Worm (Caenorhabditis elegans): ENCODE results near the gene T27A1.3.

DNA sequence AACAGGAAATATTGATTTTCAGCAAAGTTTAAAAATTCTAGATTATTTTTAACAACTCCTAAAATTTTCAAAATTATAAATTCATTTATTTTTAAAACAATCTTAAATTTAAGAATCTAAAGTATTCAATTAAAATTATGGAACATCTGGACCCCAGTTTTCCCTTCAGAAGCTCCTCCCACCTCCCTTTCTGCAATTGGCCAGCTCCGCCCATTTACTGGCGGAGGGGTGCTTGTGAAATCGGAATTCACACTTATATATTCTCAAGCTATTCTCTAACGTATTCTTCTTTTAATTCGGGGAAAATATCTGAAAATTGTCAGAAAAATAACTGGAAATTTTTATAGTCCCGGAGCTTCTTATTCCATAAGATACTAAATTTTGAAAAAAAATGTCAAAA, 19.6 kb upstream of the T27A1.3 start, which contains the start of gene mab-9:
- TF ChIP-seq unc-55 (GFP tag; optimal IDR thresholded peaks at IDR 0.05) (peak; percentile 25), ztf-11 (tag; optimal IDR thresholded peaks at IDR 0.05) (no peak), mdl-1 (tag; optimal IDR thresholded peaks at IDR 0.05) (no peak), ceh-82 (tag; optimal IDR thresholded peaks at IDR 0.05) (no peak), ztf-4 (tag; optimal IDR thresholded peaks at IDR 0.05) (no peak)
